Worm (Caenorhabditis elegans) whole organism, mixed stage, embryonic: Measurements from ENCODE around the gene exc-5.

Source experiments
- M03D4.4 ChIP-seq: sonication (generic microtip); optimal IDR thresholded peaks from 2 replicates; lab custom pipeline; 2017; ENCODE audit warnings: mild to moderate bottlenecking, missing genetic modification characterization, missing compliant biosample characterization
- bed-3 ChIP-seq: fragments of 200-800 bp; sonication (Bioruptor generic); optimal IDR thresholded peaks from 3 replicates; lab custom pipeline; 2018; ENCODE audit warnings: mild to moderate bottlenecking, missing genetic modification characterization, moderate library complexity, missing compliant biosample characterization
- blmp-1 ChIP-seq: fragments of 150-350 bp; optimal IDR thresholded peaks from 2 replicates; lab custom pipeline; 2014; ENCODE audit warnings: missing biosample characterization, missing genetic modification characterization
- ceh-39 ChIP-seq: fragments of 150-350 bp; optimal IDR thresholded peaks from 2 replicates; lab custom pipeline; 2014; ENCODE audit warnings: missing biosample characterization, missing genetic modification characterization
- ceh-43 ChIP-seq: fragments of 200-800 bp; sonication (Bioruptor generic); optimal IDR thresholded peaks from 2 replicates; lab custom pipeline; 2018; ENCODE audit warnings: mild to moderate bottlenecking, missing genetic modification characterization, moderate library complexity, missing compliant biosample characterization
- ceh-83 ChIP-seq: fragments of 200-800 bp; sonication (Bioruptor generic); optimal IDR thresholded peaks from 2 replicates; lab custom pipeline; 2018; ENCODE audit warnings: mild to moderate bottlenecking, missing genetic modification characterization, missing compliant biosample characterization
- ces-1 ChIP-seq: fragments of 150-350 bp; optimal IDR thresholded peaks from 2 replicates; lab custom pipeline; 2014; ENCODE audit warnings: missing biosample characterization, missing genetic modification reagents, missing genetic modification characterization
- cnd-1 ChIP-seq: fragments of 200-800 bp; sonication (Bioruptor generic); optimal IDR thresholded peaks from 2 replicates; lab custom pipeline; 2018; ENCODE audit warnings: mild to moderate bottlenecking, missing genetic modification characterization, missing compliant biosample characterization
- drap-1 ChIP-seq: fragments of 200-800 bp; sonication (Bioruptor generic); optimal IDR thresholded peaks from 3 replicates; lab custom pipeline; 2018; ENCODE audit warnings: mild to moderate bottlenecking, missing genetic modification characterization, missing compliant biosample characterization
- elt-1 ChIP-seq: sonication (generic microtip); optimal IDR thresholded peaks from 2 replicates; lab custom pipeline; 2017; ENCODE audit warnings: missing genetic modification characterization, mild to moderate bottlenecking, missing compliant biosample characterization, antibody characterized with exemption, moderate library complexity, borderline replicate concordance; ENCODE audit not compliant: insufficient read depth
- elt-3 ChIP-seq: fragments of 150-350 bp; optimal IDR thresholded peaks from 2 replicates; lab custom pipeline; 2014; ENCODE audit warnings: missing biosample characterization, missing genetic modification characterization
- flh-1 ChIP-seq: fragments of 200-800 bp; sonication (Bioruptor generic); optimal IDR thresholded peaks from 2 replicates; lab custom pipeline; 2018; ENCODE audit warnings: mild to moderate bottlenecking, missing genetic modification characterization, moderate library complexity, missing compliant biosample characterization
- ham-2 ChIP-seq: fragments of 200-800 bp; sonication (Bioruptor generic); optimal IDR thresholded peaks from 2 replicates; lab custom pipeline; 2018; ENCODE audit warnings: mild to moderate bottlenecking, missing genetic modification characterization, missing compliant biosample characterization
- hlh-1 ChIP-seq: fragments of 150-350 bp; optimal IDR thresholded peaks from 2 replicates; lab custom pipeline; 2014; ENCODE audit warnings: missing biosample characterization, missing genetic modification reagents, missing genetic modification characterization
- lin-13 ChIP-seq: fragments of 150-350 bp; optimal IDR thresholded peaks from 2 replicates; lab custom pipeline; 2014; ENCODE audit warnings: missing biosample characterization, missing genetic modification characterization
- lin-32 ChIP-seq: fragments of 200-800 bp; sonication (Bioruptor generic); optimal IDR thresholded peaks from 2 replicates; lab custom pipeline; 2018; ENCODE audit warnings: mild to moderate bottlenecking, missing genetic modification characterization, missing compliant biosample characterization
- lsy-2 ChIP-seq: fragments of 150-350 bp; optimal IDR thresholded peaks from 2 replicates; lab custom pipeline; 2014; ENCODE audit warnings: missing biosample characterization, missing genetic modification characterization
- mab-5 ChIP-seq: fragments of 150-350 bp; optimal IDR thresholded peaks from 2 replicates; lab custom pipeline; 2014; ENCODE audit warnings: missing biosample characterization, missing genetic modification characterization
- mep-1 ChIP-seq: fragments of 150-350 bp; optimal IDR thresholded peaks from 2 replicates; lab custom pipeline; 2017; ENCODE audit warnings: missing biosample characterization, missing genetic modification reagents, missing genetic modification characterization, inconsistent platforms
- mls-2 ChIP-seq: sonication (generic microtip); optimal IDR thresholded peaks from 2 replicates; lab custom pipeline; 2016; ENCODE audit warnings: mild to moderate bottlenecking, missing genetic modification characterization, moderate library complexity, missing compliant biosample characterization
- nhr-12 ChIP-seq: fragments of 150-350 bp; optimal IDR thresholded peaks from 2 replicates; lab custom pipeline; 2014; ENCODE audit warnings: missing biosample characterization, missing genetic modification characterization
- nhr-2 ChIP-seq: fragments of 150-350 bp; optimal IDR thresholded peaks from 2 replicates; lab custom pipeline; 2014; ENCODE audit warnings: missing biosample characterization, missing genetic modification characterization
- nhr-237 ChIP-seq: fragments of 150-350 bp; optimal IDR thresholded peaks from 2 replicates; lab custom pipeline; 2014; ENCODE audit warnings: missing biosample characterization, missing genetic modification characterization
- nhr-28 ChIP-seq: fragments of 150-350 bp; optimal IDR thresholded peaks from 2 replicates; lab custom pipeline; 2014; ENCODE audit warnings: missing biosample characterization, missing genetic modification characterization
- nhr-76 ChIP-seq: sonication (generic microtip); optimal IDR thresholded peaks from 2 replicates; lab custom pipeline; 2017; ENCODE audit warnings: missing biosample characterization, missing genetic modification characterization
- pha-4 ChIP-seq: fragments of 150-350 bp; optimal IDR thresholded peaks from 2 replicates; lab custom pipeline; 2018; ENCODE audit warnings: missing biosample characterization, missing genetic modification reagents, missing genetic modification characterization
- sem-2 ChIP-seq: fragments of 200-800 bp; sonication (Bioruptor generic); optimal IDR thresholded peaks from 2 replicates; lab custom pipeline; 2018; ENCODE audit warnings: mild to moderate bottlenecking, missing genetic modification characterization, missing compliant biosample characterization
- snpc-4 ChIP-seq: fragments of 150-350 bp; optimal IDR thresholded peaks from 2 replicates; lab custom pipeline; 2014; ENCODE audit warnings: missing biosample characterization, missing genetic modification characterization
- sptf-1 ChIP-seq: sonication (generic microtip); optimal IDR thresholded peaks from 2 replicates; lab custom pipeline; 2017; ENCODE audit warnings: mild to moderate bottlenecking, missing genetic modification characterization, moderate library complexity, missing compliant biosample characterization
- tbx-8 ChIP-seq: fragments of 200-800 bp; sonication (Bioruptor generic); optimal IDR thresholded peaks from 2 replicates; lab custom pipeline; 2018; ENCODE audit warnings: mild to moderate bottlenecking, missing genetic modification characterization, moderate library complexity, missing compliant biosample characterization
- unc-120 ChIP-seq: sonication (generic microtip); optimal IDR thresholded peaks from 2 replicates; lab custom pipeline; 2017; ENCODE audit warnings: missing genetic modification characterization, missing compliant biosample characterization; ENCODE audit not compliant: poor library complexity, severe bottlenecking
- unc-39 ChIP-seq: fragments of 150-350 bp; optimal IDR thresholded peaks from 2 replicates; lab custom pipeline; 2014; ENCODE audit warnings: missing biosample characterization, missing genetic modification characterization
- unc-62 ChIP-seq: fragments of 150-350 bp; optimal IDR thresholded peaks from 2 replicates; lab custom pipeline; 2014; ENCODE audit warnings: missing biosample characterization, missing genetic modification reagents, missing genetic modification characterization
- zip-8 ChIP-seq: fragments of 150-350 bp; optimal IDR thresholded peaks from 2 replicates; lab custom pipeline; 2014; ENCODE audit warnings: missing biosample characterization, missing genetic modification characterization
- ztf-11 ChIP-seq: fragments of 150-350 bp; optimal IDR thresholded peaks from 2 replicates; lab custom pipeline; 2014; ENCODE audit warnings: missing biosample characterization, missing genetic modification characterization

The exc-5 gene

ce11 chrIV:8786654-8787053 is 26.8 kb downstream of the exc-5 start, which contains the start of gene C33D9.8:
TSS of gene C33D9.8 (minus strand) at chrIV:8786752.
- no peak for TF ChIP-seq nhr-28 (tag; lab: Kevin White, UChicago)
- peak; percentile 40 for TF ChIP-seq hlh-1 (tag; lab: Kevin White, UChicago)
- no peak for TF ChIP-seq sptf-1 (tag; lab: Kevin White, UChicago)
- TF ChIP-seq drap-1 (GFP tag; lab: Kevin White, UChicago): no peak
- TF ChIP-seq ztf-11 (tag; lab: Kevin White, UChicago): no peak
- no peak for TF ChIP-seq nhr-237 (tag; lab: Kevin White, UChicago)
- TF ChIP-seq unc-120 (tag; lab: Kevin White, UChicago): no peak
- TF ChIP-seq nhr-76 (tag; lab: Kevin White, UChicago): no peak
- TF ChIP-seq cnd-1 (tag; lab: Kevin White, UChicago): no peak
- TF ChIP-seq mab-5 (tag; lab: Kevin White, UChicago): no peak
- no peak for TF ChIP-seq tbx-8 (GFP tag; lab: Kevin White, UChicago)
- peak; percentile 11 for TF ChIP-seq ces-1 (GFP tag; lab: Kevin White, UChicago)

- peak; percentile 29 for TF ChIP-seq ces-1 (GFP tag; lab: Kevin White, UChicago)
- TF ChIP-seq mls-2 (tag; lab: Kevin White, UChicago): no peak
These were observed 28.6 kb downstream of the exc-5 start, which contains the start of gene C33D9.13 for ce11 chrIV:8784855-8785327. TSS of gene C33D9.13 (minus strand) at chrIV:8785277.

ce11 chrIV:8782172-8782571 is 31.3 kb downstream of the exc-5 start:
- peak; percentile 84 for TF ChIP-seq mep-1 (tag; lab: Kevin White, UChicago)
- peak; percentile 83 for TF ChIP-seq cnd-1 (tag; lab: Kevin White, UChicago)
- peak; percentile 75 for TF ChIP-seq lin-13 (tag; lab: Kevin White, UChicago)
- peak; percentile 52 for TF ChIP-seq ceh-83 (GFP tag; lab: Kevin White, UChicago)
- TF ChIP-seq lin-32 (GFP tag; lab: Kevin White, UChicago): peak; percentile 74
- TF ChIP-seq ztf-11 (tag; lab: Kevin White, UChicago): peak; percentile 74
- peak; percentile 53 for TF ChIP-seq ces-1 (GFP tag; lab: Kevin White, UChicago)
- no peak for TF ChIP-seq sem-2 (GFP tag; lab: Kevin White, UChicago)
- TF ChIP-seq mab-5 (tag; lab: Kevin White, UChicago): no peak
- TF ChIP-seq blmp-1 (tag; lab: Kevin White, UChicago): no peak
- no peak for TF ChIP-seq nhr-12 (tag; lab: Kevin White, UChicago)
- TF ChIP-seq nhr-76 (tag; lab: Kevin White, UChicago): no peak
- TF ChIP-seq ham-2 (GFP tag; lab: Kevin White, UChicago): peak; percentile 98
- peak; percentile 14 for TF ChIP-seq bed-3
- peak; percentile 74 for TF ChIP-seq mls-2 (tag; lab: Kevin White, UChicago)
- peak; percentile 93 for TF ChIP-seq hlh-1 (tag; lab: Kevin White, UChicago)
- TF ChIP-seq snpc-4 (tag; lab: Kevin White, UChicago): no peak
- TF ChIP-seq elt-3 (tag; lab: Kevin White, UChicago): peak; percentile 5
- TF ChIP-seq drap-1 (GFP tag; lab: Kevin White, UChicago): peak; percentile 75
- peak; percentile 84 for TF ChIP-seq unc-62 (GFP tag; lab: Kevin White, UChicago)
- peak; percentile 54 for TF ChIP-seq M03D4.4 (tag; lab: Kevin White, UChicago)
- peak; percentile 56 for TF ChIP-seq nhr-237 (tag; lab: Kevin White, UChicago)
- TF ChIP-seq ceh-43 (GFP tag; lab: Kevin White, UChicago): peak; percentile 31
- peak; percentile 69 for TF ChIP-seq lsy-2 (tag; lab: Kevin White, UChicago)
- TF ChIP-seq flh-1 (GFP tag; lab: Kevin White, UChicago): no peak
- no peak for TF ChIP-seq ceh-39 (tag; lab: Kevin White, UChicago)
- no peak for TF ChIP-seq unc-39 (tag; lab: Kevin White, UChicago)
- no peak for TF ChIP-seq zip-8 (tag; lab: Kevin White, UChicago)
- no peak for TF ChIP-seq nhr-28 (tag; lab: Kevin White, UChicago)
- peak; percentile 78 for TF ChIP-seq sptf-1 (tag; lab: Kevin White, UChicago)
- TF ChIP-seq pha-4 (tag; lab: Kevin White, UChicago): peak; percentile 77
- peak; percentile 26 for TF ChIP-seq nhr-2 (tag; lab: Kevin White, UChicago)
- peak; percentile 45 for TF ChIP-seq elt-1 (tag; lab: Kevin White, UChicago)
- peak; percentile 95 for TF ChIP-seq unc-120 (tag; lab: Kevin White, UChicago)
- peak; percentile 21 for TF ChIP-seq tbx-8 (GFP tag; lab: Kevin White, UChicago)
